Worm (Caenorhabditis elegans) whole organism, L4 larva: ENCODE results near the gene lab-2.

Experiments
- mxl-2 ChIP-seq: fragments of 200-800 bp; sonication (Bioruptor generic); conservative IDR thresholded peaks from 2 replicates; pipeline ENCODE4 v1.3.6; 2022; ENCODE audit warnings: missing genetic modification reagents, missing genetic modification characterization, missing compliant biosample characterization
- unc-62 ChIP-seq, 3 experiments: fragments of 150-350 bp in 1 of 3; sonication (generic microtip); optimal IDR thresholded peaks in 2 of 3; peaks in 1 of 3; 1 replicate in 1 of 3; 2 replicates in 2 of 3; lab custom pipeline; 2014 to 2017; ENCODE audit warnings: missing biosample characterization in 3 of 3, missing genetic modification characterization in 3 of 3, missing genetic modification reagents in 3 of 3, missing genotype in 1 of 3

- TF ChIP-seq unc-62 (GFP tag; optimal IDR thresholded peaks at IDR 0.05 in 1 of 2; lab: Kevin White, UChicago) (peak in 1 of 2 experiments; percentile 96), unc-62 (tag; optimal IDR thresholded peaks at IDR 0.05; lab: Kevin White, UChicago) (no peak), mxl-2 (GFP tag; lab: Robert Waterston, UW) (no peak)
These were observed 46.0 kb upstream of the lab-2 start for ce11 chrIII:7375434-7375833.
